Fruit fly (Drosophila melanogaster) whole organism: Measurements from ENCODE around the gene Grp170.

ENCODE experiments used
- CG8478 ChIP-seq: fragments of >200 bp; optimal IDR thresholded peaks from 2 replicates; lab custom pipeline; 2018; ENCODE audit warnings: inconsistent platforms
- pan ChIP-seq: fragments of >200 bp; optimal IDR thresholded peaks from 2 replicates; lab custom pipeline; 2017

dm6 chrX:2278782-2279304, 4.0 kb upstream of the Grp170 start:
- no peak for TF ChIP-seq CG8478
- no peak for TF ChIP-seq pan (lab: Kevin White, UChicago)
